Fruit fly (Drosophila melanogaster) whole organism, embryonic: Measurements from ENCODE around the gene unc-45.
A peak's percentile ranks its signal among the peaks of the same experiment; 100 is the strongest.

ENCODE experiments used
- B-H2 ChIP-seq: fragments of 200-800 bp; sonication (Bioruptor generic); optimal IDR thresholded peaks from 2 replicates; lab custom pipeline; 2018; ENCODE audit warnings: missing biosample characterization, mild to moderate bottlenecking, missing genetic modification characterization
- CG10462 ChIP-seq: fragments of 200-800 bp; sonication (Bioruptor generic); optimal IDR thresholded peaks from 2 replicates; lab custom pipeline; 2016; ENCODE audit warnings: missing biosample characterization, missing genetic modification characterization
- CG11093 ChIP-seq: fragments of 200-800 bp; sonication (Bioruptor generic); IDR thresholded peaks from 3 replicates; pipeline ENCODE4 v1.3.6; 2022; ENCODE audit warnings: missing biosample characterization, missing genetic modification characterization
- CG12155 ChIP-seq: fragments of 200-800 bp; sonication (Bioruptor generic); optimal IDR thresholded peaks from 3 replicates; lab custom pipeline; 2016; ENCODE audit warnings: missing biosample characterization, missing genetic modification characterization
- CG14667 ChIP-seq: fragments of 200-800 bp; sonication (Bioruptor generic); IDR thresholded peaks from 2 replicates; pipeline ENCODE4 v1.3.6; 2022; ENCODE audit warnings: missing biosample characterization, missing genetic modification characterization
- CG15073 ChIP-seq: fragments of 200-800 bp; sonication (Bioruptor generic); optimal IDR thresholded peaks from 2 replicates; lab custom pipeline; 2016; ENCODE audit warnings: missing biosample characterization, missing genetic modification characterization
- CG15514 ChIP-seq: fragments of 200-800 bp; sonication (Bioruptor generic); optimal IDR thresholded peaks from 3 replicates; lab custom pipeline; 2017; ENCODE audit warnings: missing biosample characterization, missing genetic modification characterization, mild to moderate bottlenecking, moderate library complexity, missing genetic modification reagents
- CG17361 ChIP-seq: fragments of 200-800 bp; sonication (Bioruptor generic); IDR thresholded peaks from 3 replicates; pipeline ENCODE4 v1.3.6; 2022; ENCODE audit warnings: missing biosample characterization, missing genetic modification characterization
- CG17385 ChIP-seq: fragments of 200-800 bp; sonication (Bioruptor generic); optimal IDR thresholded peaks from 3 replicates; lab custom pipeline; 2018; ENCODE audit warnings: missing biosample characterization, mild to moderate bottlenecking, missing genetic modification characterization
- CG17829 ChIP-seq: fragments of 200-800 bp; optimal IDR thresholded peaks from 2 replicates; lab custom pipeline; 2019; ENCODE audit warnings: missing biosample characterization, mild to moderate bottlenecking, missing genetic modification characterization, moderate library complexity
- CG17912 ChIP-seq: fragments of 200-800 bp; sonication (Bioruptor generic); optimal IDR thresholded peaks from 2 replicates; lab custom pipeline; 2018; ENCODE audit warnings: missing biosample characterization, mild to moderate bottlenecking, missing genetic modification characterization
- CG18764 ChIP-seq: fragments of 200-800 bp; sonication (Bioruptor generic); optimal IDR thresholded peaks from 3 replicates; lab custom pipeline; 2016; ENCODE audit warnings: missing biosample characterization, missing genetic modification characterization
- CG2129 ChIP-seq: fragments of 200-800 bp; sonication (Bioruptor generic); IDR thresholded peaks from 2 replicates; pipeline ENCODE4 v1.3.6; 2022; ENCODE audit warnings: missing biosample characterization, missing genetic modification characterization; ENCODE audit not compliant: partially characterized antibody
- CG2202 ChIP-seq: fragments of 200-800 bp; sonication (Bioruptor generic); optimal IDR thresholded peaks from 2 replicates; lab custom pipeline; 2018; ENCODE audit warnings: missing biosample characterization, mild to moderate bottlenecking, missing genetic modification characterization
- CG2712 ChIP-seq: fragments of 200-800 bp; optimal IDR thresholded peaks from 3 replicates; lab custom pipeline; 2019; ENCODE audit warnings: missing biosample characterization, mild to moderate bottlenecking, missing genetic modification characterization, moderate library complexity
- CG31365 ChIP-seq: fragments of 200-800 bp; sonication (Bioruptor generic); optimal IDR thresholded peaks from 2 replicates; lab custom pipeline; 2018; ENCODE audit warnings: missing biosample characterization, mild to moderate bottlenecking, missing genetic modification characterization
- CG3407 ChIP-seq: fragments of 200-800 bp; sonication (Bioruptor generic); optimal IDR thresholded peaks from 2 replicates; lab custom pipeline; 2018; ENCODE audit warnings: missing biosample characterization, mild to moderate bottlenecking, missing genetic modification characterization
- D ChIP-seq, 2 experiments: fragments of 200-800 bp in 1 of 2; fragments of >200 bp in 1 of 2; sonication (Bioruptor generic) in 1 of 2; optimal IDR thresholded peaks; 2 replicates in 1 of 2; 3 replicates in 1 of 2; lab custom pipeline; 2017; ENCODE audit warnings: mild to moderate bottlenecking in 1 of 2, missing biosample characterization in 1 of 2, missing genetic modification characterization in 1 of 2, missing genetic modification reagents in 1 of 2
- D19B ChIP-seq: fragments of 200-800 bp; sonication (Bioruptor generic); optimal IDR thresholded peaks from 2 replicates; lab custom pipeline; 2017; ENCODE audit warnings: missing biosample characterization, mild to moderate bottlenecking, missing genetic modification characterization
- Dad ChIP-seq: fragments of 200-800 bp; sonication (Bioruptor generic); optimal IDR thresholded peaks from 3 replicates; lab custom pipeline; 2016; ENCODE audit warnings: missing biosample characterization, missing genetic modification characterization
- Dll ChIP-seq: fragments of 200-800 bp; sonication (Bioruptor generic); IDR thresholded peaks from 4 replicates; pipeline ENCODE4 v1.3.6; 2022; ENCODE audit warnings: missing biosample characterization, missing genetic modification characterization; ENCODE audit not compliant: partially characterized antibody
- E2f1 ChIP-seq: fragments of 200-800 bp; sonication (Bioruptor generic); IDR thresholded peaks from 2 replicates; pipeline ENCODE4 v1.3.6; 2022; ENCODE audit warnings: missing biosample characterization, missing genetic modification characterization
- Ets97D ChIP-seq: fragments of 200-800 bp; sonication (Bioruptor generic); optimal IDR thresholded peaks from 3 replicates; lab custom pipeline; 2016; ENCODE audit warnings: missing biosample characterization, missing genetic modification characterization
- HLH3B ChIP-seq: fragments of 200-800 bp; sonication (Bioruptor generic); IDR thresholded peaks from 2 replicates; pipeline ENCODE4 v1.3.6; 2022; ENCODE audit warnings: missing biosample characterization, missing genetic modification characterization
- MBD-R2 ChIP-seq: fragments of 200-800 bp; sonication (Bioruptor generic); IDR thresholded peaks from 2 replicates; pipeline ENCODE4 v1.3.6; 2022; ENCODE audit warnings: missing biosample characterization, missing genetic modification characterization
- Max ChIP-seq: fragments of 200-800 bp; sonication (Bioruptor generic); optimal IDR thresholded peaks from 2 replicates; lab custom pipeline; 2016; ENCODE audit warnings: missing biosample characterization, mild to moderate bottlenecking, missing genetic modification characterization
- Meics ChIP-seq: fragments of 200-800 bp; sonication (Bioruptor generic); optimal IDR thresholded peaks from 2 replicates; lab custom pipeline; 2017; ENCODE audit warnings: missing biosample characterization, mild to moderate bottlenecking, missing genetic modification characterization
- Rfx ChIP-seq: fragments of 200-800 bp; sonication (Bioruptor generic); IDR thresholded peaks from 2 replicates; pipeline ENCODE4 v1.3.6; 2022; ENCODE audit warnings: missing biosample characterization, missing genetic modification characterization
- Scr ChIP-seq: fragments of 200-800 bp; sonication (Bioruptor generic); IDR thresholded peaks from 2 replicates; pipeline ENCODE4 v1.3.6; 2022; ENCODE audit warnings: missing biosample characterization, missing genetic modification characterization; ENCODE audit not compliant: partially characterized antibody
- Sox102F ChIP-seq: fragments of 200-800 bp; sonication (Bioruptor generic); optimal IDR thresholded peaks from 2 replicates; lab custom pipeline; 2018; ENCODE audit warnings: missing biosample characterization, mild to moderate bottlenecking, missing genetic modification characterization, moderate library complexity
- Sry-β ChIP-seq: fragments of 200-800 bp; sonication (Bioruptor generic); optimal IDR thresholded peaks from 2 replicates; lab custom pipeline; 2018; ENCODE audit warnings: missing biosample characterization, mild to moderate bottlenecking, missing genetic modification characterization, moderate library complexity
- az2 ChIP-seq: fragments of 200-800 bp; sonication (Bioruptor generic); optimal IDR thresholded peaks from 3 replicates; lab custom pipeline; 2016; ENCODE audit warnings: missing biosample characterization, missing genetic modification characterization
- cg ChIP-seq: fragments of 200-800 bp; sonication (Bioruptor generic); optimal IDR thresholded peaks from 3 replicates; lab custom pipeline; 2019; ENCODE audit warnings: missing biosample characterization, mild to moderate bottlenecking, missing genetic modification characterization, moderate library complexity
- crol ChIP-seq: fragments of 200-800 bp; sonication (Bioruptor generic); IDR thresholded peaks from 2 replicates; pipeline ENCODE4 v1.3.6; 2022; ENCODE audit warnings: missing biosample characterization, missing genetic modification characterization
- dpn ChIP-seq, 2 experiments: fragments of 200-800 bp; sonication (Bioruptor generic); optimal IDR thresholded peaks; 3 replicates each; lab custom pipeline; 2016; ENCODE audit warnings: missing biosample characterization in 2 of 2, missing genetic modification characterization in 2 of 2
- eve ChIP-seq, 2 experiments: fragments of >200 bp; optimal IDR thresholded peaks; 2 replicates each; lab custom pipeline; 2017; ENCODE audit warnings: missing biosample characterization in 2 of 2, missing genetic modification characterization in 2 of 2
- gro ChIP-seq: fragments of 200-800 bp; sonication (Bioruptor generic); optimal IDR thresholded peaks from 2 replicates; lab custom pipeline; 2016; ENCODE audit warnings: missing biosample characterization, missing genetic modification characterization
- hb ChIP-seq: fragments of 200-800 bp; sonication (Bioruptor generic); IDR thresholded peaks from 3 replicates; pipeline ENCODE4 v1.3.6; 2022; ENCODE audit warnings: missing biosample characterization, missing genetic modification characterization; ENCODE audit not compliant: partially characterized antibody
- ind ChIP-seq: fragments of 200-800 bp; sonication (Bioruptor generic); optimal IDR thresholded peaks from 3 replicates; lab custom pipeline; 2016; ENCODE audit warnings: missing biosample characterization, missing genetic modification characterization
- inv ChIP-seq: fragments of 200-800 bp; sonication (Bioruptor generic); IDR thresholded peaks from 2 replicates; pipeline ENCODE4 v1.3.6; 2022; ENCODE audit warnings: missing biosample characterization, missing genetic modification characterization; ENCODE audit not compliant: partially characterized antibody
- kay ChIP-seq: fragments of 200-800 bp; sonication (Bioruptor generic); optimal IDR thresholded peaks from 2 replicates; lab custom pipeline; 2016; ENCODE audit warnings: missing biosample characterization, missing genetic modification characterization
- nau ChIP-seq: fragments of 200-800 bp; sonication (Bioruptor generic); optimal IDR thresholded peaks from 3 replicates; lab custom pipeline; 2017; ENCODE audit warnings: missing biosample characterization, mild to moderate bottlenecking, missing genetic modification characterization, missing genetic modification reagents
- nerfin-1 ChIP-seq: fragments of 200-800 bp; sonication (Bioruptor generic); optimal IDR thresholded peaks from 3 replicates; lab custom pipeline; 2019; ENCODE audit warnings: missing biosample characterization, mild to moderate bottlenecking, missing genetic modification characterization, moderate library complexity
- otp ChIP-seq: fragments of 200-800 bp; sonication (Bioruptor generic); IDR thresholded peaks from 3 replicates; pipeline ENCODE4, ENCODE4 v1.3.6; 2022; ENCODE audit warnings: missing biosample characterization, missing genetic modification characterization
- pita ChIP-seq: fragments of 200-800 bp; sonication (Bioruptor generic); optimal IDR thresholded peaks from 2 replicates; lab custom pipeline; 2017; ENCODE audit warnings: missing biosample characterization, mild to moderate bottlenecking, missing genetic modification characterization
- rib ChIP-seq: fragments of 200-800 bp; sonication (Bioruptor generic); IDR thresholded peaks from 2 replicates; pipeline ENCODE4 v1.3.6; 2022; ENCODE audit warnings: missing biosample characterization, missing genetic modification characterization
- sd ChIP-seq: fragments of 200-800 bp; sonication (Bioruptor generic); optimal IDR thresholded peaks from 3 replicates; lab custom pipeline; 2018; ENCODE audit warnings: missing biosample characterization, mild to moderate bottlenecking, missing genetic modification characterization, moderate library complexity
- so ChIP-seq: fragments of 200-800 bp; sonication (Bioruptor generic); IDR thresholded peaks from 3 replicates; pipeline ENCODE4 v1.3.6; 2022; ENCODE audit warnings: missing biosample characterization, missing genetic modification characterization
- tio ChIP-seq: fragments of 200-800 bp; sonication (Bioruptor generic); optimal IDR thresholded peaks from 2 replicates; lab custom pipeline; 2017; ENCODE audit warnings: missing biosample characterization, missing genetic modification characterization, inconsistent platforms

The unc-45 gene

dm6 chr3R:8030151-8030899 lies 2.8 kb upstream of the unc-45 start, which contains the start of the genes CG10903 and CG2747 (continued):
- TF ChIP-seq eve (GFP tag; optimal IDR thresholded peaks at IDR 0.05; lab: Kevin White, UChicago), result no peak
- TF ChIP-seq Scr (GFP tag; lab: Robert Waterston, UW), result peak; percentile 74
- no peak for TF ChIP-seq Meics
- TF ChIP-seq CG18764 (GFP tag; lab: Kevin White, UChicago), result no peak
- peak; percentile 13 for TF ChIP-seq nerfin-1
- no peak for TF ChIP-seq crol (GFP tag; lab: Robert Waterston, UW)
- TF ChIP-seq hb, result 0 out of 3 replicates have a peak, but pooled peaks have one; percentile 37
- TF ChIP-seq CG2129 (GFP tag; lab: Robert Waterston, UW), result no peak; the same call in 1 of the 2 replicates
- TF ChIP-seq cg (GFP tag; lab: Kevin White, UChicago), result peak; percentile 80
- TF ChIP-seq Max (GFP tag; lab: Kevin White, UChicago), result peak; percentile 63
- TF ChIP-seq pita (GFP tag; lab: Kevin White, UChicago), result no peak
- no peak for TF ChIP-seq CG12155
- TF ChIP-seq otp (GFP tag; lab: Robert Waterston, UW), result no peak
- no peak for TF ChIP-seq D19B (GFP tag; lab: Kevin White, UChicago)
- TF ChIP-seq Sry-β (GFP tag; lab: Kevin White, UChicago), result peak; percentile 8
- peak; percentile 36 for TF ChIP-seq Ets97D (GFP tag; lab: Kevin White, UChicago)
- TF ChIP-seq Dad (GFP tag; lab: Kevin White, UChicago), result no peak
- TF ChIP-seq CG2202 (tag; lab: Kevin White, UChicago), result no peak
- no peak for TF ChIP-seq tio
- TF ChIP-seq dpn (GFP tag; optimal IDR thresholded peaks at IDR 0.05; lab: Kevin White, UChicago), result peak in 1 of 2 experiments; percentile 10
- TF ChIP-seq CG14667, result no peak
- TF ChIP-seq CG2712, result no peak
- no peak for TF ChIP-seq HLH3B
- peak; percentile 5 for TF ChIP-seq B-H2
- peak; percentile 70 for TF ChIP-seq MBD-R2
- no peak for TF ChIP-seq CG17912 (GFP tag; lab: Kevin White, UChicago)
- no peak for TF ChIP-seq CG3407 (GFP tag; lab: Kevin White, UChicago)
- TF ChIP-seq D (optimal IDR thresholded peaks at IDR 0.05; lab: Kevin White, UChicago), result peak; percentile 29
- no peak for TF ChIP-seq D (GFP tag; optimal IDR thresholded peaks at IDR 0.05; lab: Kevin White, UChicago)
- TF ChIP-seq az2, result no peak
- TF ChIP-seq E2f1 (GFP tag; lab: Robert Waterston, UW), result no peak
- TF ChIP-seq ind (GFP tag; lab: Kevin White, UChicago), result no peak
- TF ChIP-seq Dll (GFP tag; lab: Robert Waterston, UW), result peak; percentile 73
- no peak for TF ChIP-seq so (GFP tag; lab: Robert Waterston, UW)
- TF ChIP-seq Rfx (GFP tag; lab: Robert Waterston, UW), result 0 out of 2 replicates have a peak, but pooled peaks have one; percentile 35
- TF ChIP-seq CG17829 (tag; lab: Kevin White, UChicago), result peak; percentile 17
- peak; percentile 53; the same call in 1 of the 2 replicates for TF ChIP-seq inv
- TF ChIP-seq kay (GFP tag; lab: Kevin White, UChicago), result no peak
- TF ChIP-seq CG31365 (tag; lab: Kevin White, UChicago), result no peak
- TF ChIP-seq rib (GFP tag; lab: Robert Waterston, UW), result no peak
- no peak for TF ChIP-seq CG15073 (GFP tag; lab: Kevin White, UChicago)
- TF ChIP-seq CG17361 (GFP tag; lab: Robert Waterston, UW), result no peak
- peak; percentile 94 for TF ChIP-seq CG15514 (GFP tag; lab: Kevin White, UChicago)
- TF ChIP-seq CG10462, result no peak
- no peak for TF ChIP-seq Sox102F
- TF ChIP-seq sd (tag; lab: Kevin White, UChicago), result peak; percentile 79
- no peak for TF ChIP-seq CG11093 (GFP tag; lab: Robert Waterston, UW)
- peak; percentile 28 for TF ChIP-seq nau (GFP tag; lab: Kevin White, UChicago)
- no peak for TF ChIP-seq CG17385 (GFP tag; lab: Kevin White, UChicago)
- peak; percentile 76 for TF ChIP-seq gro
